Fruit fly (Drosophila melanogaster) whole organism, prepupa: ENCODE results near the gene Gld.
A peak's percentile ranks its signal among the peaks of the same experiment; 100 is the strongest.

Source experiments
- CG10631 ChIP-seq: fragments of 200-800 bp; sonication (Bioruptor generic); optimal IDR thresholded peaks from 2 replicates; lab custom pipeline; 2016; ENCODE audit warnings: missing biosample characterization, missing genetic modification characterization
- achi ChIP-seq: fragments of 200-800 bp; sonication (Bioruptor generic); optimal IDR thresholded peaks from 3 replicates; lab custom pipeline; 2016; ENCODE audit warnings: missing biosample characterization, missing genetic modification characterization
- fd59A ChIP-seq: fragments of 200-800 bp; sonication (Bioruptor generic); optimal IDR thresholded peaks from 2 replicates; lab custom pipeline; 2017; ENCODE audit warnings: missing biosample characterization, mild to moderate bottlenecking, missing genetic modification characterization, missing genetic modification reagents
- svp ChIP-seq: fragments of 200-800 bp; sonication (Bioruptor generic); peaks from one replicate; lab custom pipeline; 2016; ENCODE audit warnings: missing biosample characterization, missing genetic modification characterization
- vri ChIP-seq: fragments of 200-800 bp; sonication (Bioruptor generic); optimal IDR thresholded peaks from 3 replicates; lab custom pipeline; 2016; ENCODE audit warnings: missing biosample characterization, mild to moderate bottlenecking, missing genetic modification characterization

dm6 chr3R:7216924-7217529 is 48.5 kb downstream of the Gld start, which contains the start of gene CG14606:
- TF ChIP-seq vri (GFP tag; lab: Kevin White, UChicago) (peak; percentile 12), CG10631 (no peak), achi (no peak), fd59A (GFP tag; lab: Kevin White, UChicago) (no peak), svp (GFP tag; lab: Kevin White, UChicago) (no peak)
